Fruit fly (Drosophila melanogaster): ENCODE results near the gene BI-1.

BI-1 gene

dm6 chr3L:8315141-8315816 is 6.5 kb upstream of the BI-1 start, which contains the start of gene Cpsf6 (continued):
- TF ChIP-seq CG4617 (GFP tag; optimal IDR thresholded peaks at IDR 0.05; ENCODE audit: borderline replicate concordance): peak; percentile 54
- peak; percentile 46 for TF ChIP-seq pho (GFP tag; optimal IDR thresholded peaks at IDR 0.05)
- TF ChIP-seq lab (GFP tag; optimal IDR thresholded peaks at IDR 0.05): peak; percentile 63
- TF ChIP-seq Usf (GFP tag; optimal IDR thresholded peaks at IDR 0.05): peak; percentile 8
- no peak for TF ChIP-seq NC2α (GFP tag; optimal IDR thresholded peaks at IDR 0.05)
- peak; percentile 41 for TF ChIP-seq CG12299 (tag; optimal IDR thresholded peaks at IDR 0.05)
- no peak for TF ChIP-seq odd (GFP tag; optimal IDR thresholded peaks at IDR 0.05)
- TF ChIP-seq Mes4 (GFP tag; optimal IDR thresholded peaks at IDR 0.05): no peak
- TF ChIP-seq CG15479 (GFP tag; optimal IDR thresholded peaks at IDR 0.05): peak; percentile 13
- peak; percentile 56 for TF ChIP-seq Ssrp (tag; optimal IDR thresholded peaks at IDR 0.05)
- TF ChIP-seq gt (GFP tag; IDR thresholded peaks at IDR 0.05): no peak
- TF ChIP-seq scrt (GFP tag; optimal IDR thresholded peaks at IDR 0.05): peak; percentile 1
- peak; percentile 54; the same call in 1 of the 2 replicates for TF ChIP-seq cas (GFP tag; IDR thresholded peaks at IDR 0.05)
- TF ChIP-seq fd64A (GFP tag; optimal IDR thresholded peaks at IDR 0.05): no peak
- no peak for TF ChIP-seq schlank (tag; optimal IDR thresholded peaks at IDR 0.05)
- TF ChIP-seq bcd (GFP tag; optimal IDR thresholded peaks at IDR 0.05): peak; percentile 38
- TF ChIP-seq Lim3 (GFP tag; IDR thresholded peaks at IDR 0.05): no peak
- peak; percentile 29 for TF ChIP-seq vfl (GFP tag; optimal IDR thresholded peaks at IDR 0.05)
- TF ChIP-seq crc (GFP tag; optimal IDR thresholded peaks at IDR 0.05): no peak
- TF ChIP-seq CG31441 (GFP tag; IDR thresholded peaks at IDR 0.05): peak; percentile 61
- peak; percentile 60; the same call in 2 of the 3 replicates for TF ChIP-seq CG11456 (GFP tag; IDR thresholded peaks at IDR 0.05)
- no peak for TF ChIP-seq CG30431 (GFP tag; optimal IDR thresholded peaks at IDR 0.05)
- no peak for TF ChIP-seq Blimp-1 (GFP tag; optimal IDR thresholded peaks at IDR 0.05)
- no peak for TF ChIP-seq CG7987 (GFP tag; optimal IDR thresholded peaks at IDR 0.05)
- TF ChIP-seq CG31365 (tag; optimal IDR thresholded peaks at IDR 0.05): peak; percentile 34
- TF ChIP-seq tin (GFP tag; optimal IDR thresholded peaks at IDR 0.05): peak; percentile 63
- TF ChIP-seq CG14050 (GFP tag; IDR thresholded peaks at IDR 0.05): peak; percentile 61; the same call in 2 of the 3 replicates
- peak; percentile 86 for TF ChIP-seq sens (GFP tag)
- TF ChIP-seq jumu (GFP tag; optimal IDR thresholded peaks at IDR 0.05): no peak
- TF ChIP-seq CG6683 (GFP tag; optimal IDR thresholded peaks at IDR 0.05): no peak
- TF ChIP-seq nom (GFP tag; optimal IDR thresholded peaks at IDR 0.05): peak; percentile 50
- no peak for TF ChIP-seq kah (GFP tag; optimal IDR thresholded peaks at IDR 0.05)
- TF ChIP-seq dpn (GFP tag; optimal IDR thresholded peaks at IDR 0.05): peak; percentile 52 to 71
- no peak for TF ChIP-seq disco-r (GFP tag; optimal IDR thresholded peaks at IDR 0.05)
- peak; percentile 57 for TF ChIP-seq Hmr (GFP tag; optimal IDR thresholded peaks at IDR 0.05)
- peak; percentile 70 for TF ChIP-seq Rfx (GFP tag; IDR thresholded peaks at IDR 0.05)
- TF ChIP-seq tup (GFP tag; optimal IDR thresholded peaks at IDR 0.05): no peak
- TF ChIP-seq CkIIα-i1 (GFP tag; IDR thresholded peaks at IDR 0.05): no peak
- peak; percentile 76 for TF ChIP-seq Sox102F (GFP tag; optimal IDR thresholded peaks at IDR 0.05)
- peak; percentile 70 for TF ChIP-seq CG2120 (GFP tag; optimal IDR thresholded peaks at IDR 0.05)
- no peak for TF ChIP-seq seq (GFP tag; IDR thresholded peaks at IDR 0.05)
- TF ChIP-seq gsb-n (tag; optimal IDR thresholded peaks at IDR 0.05): peak; percentile 49
- peak; percentile 3 for TF ChIP-seq pfk (GFP tag; optimal IDR thresholded peaks at IDR 0.05)
- peak; percentile 60 for TF ChIP-seq CG4424 (GFP tag; optimal IDR thresholded peaks at IDR 0.05)
- TF ChIP-seq Meics (GFP tag; optimal IDR thresholded peaks at IDR 0.05): no peak
- no peak; the same call in 1 of the 2 replicates for TF ChIP-seq Ravus (GFP tag; IDR thresholded peaks at IDR 0.05)
- peak; percentile 50 for TF ChIP-seq CG6689 (GFP tag; IDR thresholded peaks at IDR 0.05)
- TF ChIP-seq CG13894 (tag; optimal IDR thresholded peaks at IDR 0.05): no peak
- TF ChIP-seq GATAe (GFP tag; conservative IDR thresholded peaks at IDR 0.05): no peak
- no peak for TF ChIP-seq CG1792 (GFP tag; optimal IDR thresholded peaks at IDR 0.05)
